Worm (Caenorhabditis elegans) whole organism, late embryonic: Measurements from ENCODE around the gene Y50E8A.5.

ENCODE experiments used
- F13H6.1 ChIP-seq: sonication (generic microtip); optimal IDR thresholded peaks from 2 replicates; lab custom pipeline; 2016; ENCODE audit warnings: missing genetic modification characterization, missing compliant biosample characterization
- K02D7.2 ChIP-seq: sonication (generic microtip); optimal IDR thresholded peaks from 2 replicates; lab custom pipeline; 2017; ENCODE audit warnings: mild to moderate bottlenecking, missing genetic modification characterization, missing compliant biosample characterization
- K09A11.1 ChIP-seq: sonication (generic microtip); optimal IDR thresholded peaks from 2 replicates; lab custom pipeline; 2017; ENCODE audit warnings: antibody characterized with exemption, mild to moderate bottlenecking, missing genetic modification characterization, missing compliant biosample characterization; ENCODE audit not compliant: insufficient read depth
- T23F11.4 ChIP-seq: fragments of 200-800 bp; sonication (Bioruptor generic); optimal IDR thresholded peaks from 2 replicates; lab custom pipeline; 2018; ENCODE audit warnings: mild to moderate bottlenecking, missing genetic modification characterization, missing compliant biosample characterization
- Y22D7AL.16 ChIP-seq: sonication (generic microtip); optimal IDR thresholded peaks from 2 replicates; lab custom pipeline; 2016; ENCODE audit warnings: missing genetic modification characterization, missing compliant biosample characterization
- ahr-1 ChIP-seq: sonication (generic microtip); optimal IDR thresholded peaks from 2 replicates; lab custom pipeline; 2016; ENCODE audit warnings: missing genetic modification characterization, missing compliant biosample characterization
- ama-1 ChIP-seq: fragments of 150-350 bp; optimal IDR thresholded peaks from 2 replicates; lab custom pipeline; 2014
- ceh-14 ChIP-seq: sonication (generic microtip); optimal IDR thresholded peaks from 2 replicates; lab custom pipeline; 2016; ENCODE audit warnings: missing genotype, missing genetic modification characterization, missing compliant biosample characterization
- ceh-19 ChIP-seq: fragments of 200-800 bp; sonication (Bioruptor generic); optimal IDR thresholded peaks from 2 replicates; lab custom pipeline; 2018; ENCODE audit warnings: mild to moderate bottlenecking, missing genetic modification characterization, missing compliant biosample characterization
- ceh-2 ChIP-seq: sonication (generic microtip); optimal IDR thresholded peaks from 2 replicates; lab custom pipeline; 2016; ENCODE audit warnings: missing genotype, missing genetic modification characterization, missing compliant biosample characterization
- ceh-22 ChIP-seq: sonication (generic microtip); optimal IDR thresholded peaks from 2 replicates; lab custom pipeline; 2017; ENCODE audit warnings: missing biosample characterization, missing genetic modification characterization
- ceh-24 ChIP-seq: sonication (generic microtip); optimal IDR thresholded peaks from 2 replicates; lab custom pipeline; 2016; ENCODE audit warnings: mild to moderate bottlenecking, missing genetic modification characterization, missing compliant biosample characterization
- ceh-30 ChIP-seq: fragments of 150-350 bp; optimal IDR thresholded peaks from 2 replicates; lab custom pipeline; 2014; ENCODE audit warnings: missing biosample characterization, missing genetic modification characterization
- ceh-31 ChIP-seq: sonication (generic microtip); optimal IDR thresholded peaks from 2 replicates; lab custom pipeline; 2016; ENCODE audit warnings: missing genetic modification characterization, missing compliant biosample characterization
- ceh-6 ChIP-seq: fragments of 200-800 bp; sonication (Bioruptor generic); optimal IDR thresholded peaks from 2 replicates; lab custom pipeline; 2018; ENCODE audit warnings: mild to moderate bottlenecking, missing genetic modification characterization, missing compliant biosample characterization
- ceh-9 ChIP-seq: sonication (generic microtip); optimal IDR thresholded peaks from 2 replicates; lab custom pipeline; 2016; ENCODE audit warnings: mild to moderate bottlenecking, missing genetic modification characterization, inconsistent platforms, missing compliant biosample characterization
- che-1 ChIP-seq: sonication (generic microtip); optimal IDR thresholded peaks from 2 replicates; lab custom pipeline; 2016; ENCODE audit warnings: mild to moderate bottlenecking, missing genetic modification characterization, missing compliant biosample characterization
- dmd-4 ChIP-seq: sonication (generic microtip); optimal IDR thresholded peaks from 2 replicates; lab custom pipeline; 2016; ENCODE audit warnings: borderline replicate concordance, missing genetic modification characterization, missing compliant biosample characterization
- elt-2 ChIP-seq: sonication (generic microtip); optimal IDR thresholded peaks from 2 replicates; lab custom pipeline; 2016; ENCODE audit warnings: missing genetic modification reagents, missing genetic modification characterization, missing compliant biosample characterization
- ets-4 ChIP-seq: sonication (generic microtip); optimal IDR thresholded peaks from 2 replicates; lab custom pipeline; 2016; ENCODE audit warnings: missing genetic modification characterization, missing compliant biosample characterization
- eyg-1 ChIP-seq: sonication (generic microtip); optimal IDR thresholded peaks from 2 replicates; lab custom pipeline; 2016; ENCODE audit warnings: missing genotype, missing genetic modification characterization, missing compliant biosample characterization
- fkh-10 ChIP-seq: fragments of 150-350 bp; optimal IDR thresholded peaks from 2 replicates; lab custom pipeline; 2014; ENCODE audit warnings: missing biosample characterization, missing genetic modification reagents, missing genetic modification characterization
- fkh-6 ChIP-seq: sonication (generic microtip); optimal IDR thresholded peaks from 2 replicates; lab custom pipeline; 2016; ENCODE audit warnings: missing genetic modification characterization, missing compliant biosample characterization
- gmeb-2 ChIP-seq: sonication (generic microtip); optimal IDR thresholded peaks from 2 replicates; lab custom pipeline; 2016; ENCODE audit warnings: missing genetic modification characterization, inconsistent platforms, missing compliant biosample characterization
- hlh-13 ChIP-seq: fragments of 200-800 bp; sonication (Bioruptor generic); optimal IDR thresholded peaks from 2 replicates; lab custom pipeline; 2018; ENCODE audit warnings: mild to moderate bottlenecking, missing genetic modification characterization, missing compliant biosample characterization
- hlh-30 ChIP-seq: sonication (generic microtip); optimal IDR thresholded peaks from 2 replicates; lab custom pipeline; 2017; ENCODE audit warnings: antibody characterized with exemption, missing genetic modification characterization, missing compliant biosample characterization; ENCODE audit not compliant: insufficient read depth
- lin-11 ChIP-seq: fragments of 200-800 bp; sonication (Bioruptor generic); optimal IDR thresholded peaks from 2 replicates; lab custom pipeline; 2018; ENCODE audit warnings: mild to moderate bottlenecking, missing genetic modification characterization, missing compliant biosample characterization
- nhr-11 ChIP-seq: fragments of 150-350 bp; optimal IDR thresholded peaks from 2 replicates; lab custom pipeline; 2014; ENCODE audit warnings: missing biosample characterization, missing genetic modification characterization
- nhr-232 ChIP-seq: sonication (generic microtip); optimal IDR thresholded peaks from 2 replicates; lab custom pipeline; 2016; ENCODE audit warnings: missing genetic modification characterization, missing compliant biosample characterization
- npax-4 ChIP-seq: sonication (generic microtip); optimal IDR thresholded peaks from 2 replicates; lab custom pipeline; 2016; ENCODE audit warnings: missing genetic modification characterization, missing compliant biosample characterization
- pag-3 ChIP-seq: sonication (generic microtip); optimal IDR thresholded peaks from 2 replicates; lab custom pipeline; 2016; ENCODE audit warnings: missing compliant biosample characterization, missing genetic modification characterization, borderline replicate concordance
- pax-1 ChIP-seq: fragments of 150-350 bp; optimal IDR thresholded peaks from 2 replicates; lab custom pipeline; 2014; ENCODE audit warnings: missing biosample characterization, missing genetic modification characterization
- rnt-1 ChIP-seq: sonication (generic microtip); optimal IDR thresholded peaks from 2 replicates; lab custom pipeline; 2016; ENCODE audit warnings: missing genetic modification characterization, missing compliant biosample characterization
- sdc-2 ChIP-seq: sonication (generic microtip); optimal IDR thresholded peaks from 2 replicates; lab custom pipeline; 2016; ENCODE audit warnings: missing genotype, missing genetic modification characterization, missing compliant biosample characterization
- syd-9 ChIP-seq: sonication (generic microtip); optimal IDR thresholded peaks from 2 replicates; lab custom pipeline; 2016; ENCODE audit warnings: mild to moderate bottlenecking, missing genetic modification characterization, moderate library complexity, missing compliant biosample characterization
- tbx-2 ChIP-seq: sonication (generic microtip); optimal IDR thresholded peaks from 2 replicates; lab custom pipeline; 2016; ENCODE audit warnings: missing genetic modification characterization, missing compliant biosample characterization
- tbx-7 ChIP-seq: sonication (generic microtip); optimal IDR thresholded peaks from 2 replicates; lab custom pipeline; 2016; ENCODE audit warnings: missing genotype, missing genetic modification characterization, missing compliant biosample characterization
- ttx-3 ChIP-seq: sonication (generic microtip); optimal IDR thresholded peaks from 2 replicates; lab custom pipeline; 2016; ENCODE audit warnings: missing genetic modification reagents, missing genetic modification characterization, missing compliant biosample characterization
- unc-42 ChIP-seq: sonication (generic microtip); optimal IDR thresholded peaks from 2 replicates; lab custom pipeline; 2016; ENCODE audit warnings: missing genotype, missing genetic modification characterization, missing compliant biosample characterization
- unc-55 ChIP-seq: sonication (generic microtip); optimal IDR thresholded peaks from 2 replicates; lab custom pipeline; 2017; ENCODE audit warnings: missing biosample characterization, missing genetic modification reagents, missing genetic modification characterization
- zip-5 ChIP-seq: sonication (generic microtip); optimal IDR thresholded peaks from 2 replicates; lab custom pipeline; 2016; ENCODE audit warnings: missing genetic modification characterization, missing compliant biosample characterization
- ztf-16 ChIP-seq: sonication (generic microtip); optimal IDR thresholded peaks from 2 replicates; lab custom pipeline; 2017; ENCODE audit warnings: missing genetic modification characterization, missing compliant biosample characterization

Gene Y50E8A.5

ce11 chrV:14711077-14711476, 25.7 kb downstream of the Y50E8A.5 start, which contains the start of gene ssp-33:
ssp-33 (plus strand) TSS chrV:14711377.
- TF ChIP-seq ceh-30 (tag; lab: Kevin White, UChicago) (no peak), pag-3 (tag; lab: Kevin White, UChicago) (no peak), K02D7.2 (no peak), nhr-232 (tag; lab: Kevin White, UChicago) (no peak), hlh-30 (tag; lab: Kevin White, UChicago) (no peak), ttx-3 (tag; lab: Kevin White, UChicago) (no peak), tbx-2 (tag; lab: Kevin White, UChicago) (no peak), ceh-14 (tag; lab: Kevin White, UChicago) (no peak)
- TF ChIP-seq, all 69 proteins: peak for 0

DNA sequence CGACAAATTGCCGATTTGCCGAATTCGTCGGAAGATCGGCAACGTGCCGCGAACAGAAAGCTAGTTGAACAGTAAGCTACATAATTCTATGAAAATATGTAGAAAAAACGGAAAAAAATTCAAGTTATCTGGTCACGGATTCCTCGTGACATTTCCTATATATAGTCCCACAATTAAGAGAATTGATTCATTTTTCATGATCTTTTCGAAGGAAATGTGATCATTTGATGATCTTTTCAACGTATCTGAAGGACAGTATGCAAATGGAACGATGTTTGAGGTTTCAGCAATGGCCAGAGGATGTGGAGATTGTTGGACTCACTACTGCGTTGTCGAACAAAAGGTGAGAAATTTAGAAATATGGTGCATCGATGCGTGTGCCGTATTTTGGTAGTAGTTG, 28.8 kb downstream of the Y50E8A.5 start, which contains the start of gene R08A2.9:
Gene R08A2.9, plus strand, starts transcription at position 301 of the 400 bp plus-strand sequence.
- TF ChIP-seq lin-11 (tag; lab: Kevin White, UChicago) (no peak), dmd-4 (tag; lab: Kevin White, UChicago) (no peak), fkh-10 (no peak), gmeb-2 (tag; lab: Kevin White, UChicago) (no peak)

- TF ChIP-seq ceh-14 (tag; lab: Kevin White, UChicago) (no peak), unc-42 (no peak), ztf-16 (tag; lab: Kevin White, UChicago) (no peak), ama-1 (no peak), ceh-2 (tag; lab: Kevin White, UChicago) (no peak), K09A11.1 (tag; lab: Kevin White, UChicago) (no peak), fkh-6 (tag; lab: Kevin White, UChicago) (no peak), tbx-7 (tag; lab: Kevin White, UChicago) (no peak), ahr-1 (tag; lab: Kevin White, UChicago) (no peak), unc-55 (GFP tag; lab: Kevin White, UChicago) (no peak), ceh-31 (tag; lab: Kevin White, UChicago) (no peak), ceh-9 (tag; lab: Kevin White, UChicago) (no peak), pax-1 (no peak)
Measured at ce11 chrV:14698666-14699065, 38.1 kb downstream of the Y50E8A.5 start, which contains the start of gene set-5. set-5 (plus strand) TSS chrV:14698966.

DNA sequence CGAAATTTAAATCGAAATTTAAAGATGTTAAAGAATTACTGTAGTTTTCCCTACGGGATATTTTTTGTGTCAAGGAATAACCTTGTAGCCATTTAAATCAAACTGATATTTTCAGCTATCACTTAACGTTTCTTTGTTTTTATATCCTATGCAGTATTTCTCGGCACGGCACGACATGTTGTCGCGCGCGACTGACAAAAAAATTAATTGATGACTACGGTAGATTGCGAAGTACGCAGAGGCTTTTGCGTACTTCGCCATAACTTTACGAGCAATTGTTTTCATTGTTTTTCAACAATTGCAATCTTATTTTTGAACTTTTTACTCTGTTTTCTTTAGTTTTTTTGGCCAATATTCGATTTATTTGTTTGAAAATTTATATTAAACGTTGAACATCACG, 38.7 kb downstream of the Y50E8A.5 start:
- no peak for TF ChIP-seq ceh-31 (tag; lab: Kevin White, UChicago)
- TF ChIP-seq elt-2 (tag; lab: Kevin White, UChicago), result no peak
- TF ChIP-seq ceh-2 (tag; lab: Kevin White, UChicago), result no peak
- TF ChIP-seq lin-11 (tag; lab: Kevin White, UChicago), result no peak

DNA sequence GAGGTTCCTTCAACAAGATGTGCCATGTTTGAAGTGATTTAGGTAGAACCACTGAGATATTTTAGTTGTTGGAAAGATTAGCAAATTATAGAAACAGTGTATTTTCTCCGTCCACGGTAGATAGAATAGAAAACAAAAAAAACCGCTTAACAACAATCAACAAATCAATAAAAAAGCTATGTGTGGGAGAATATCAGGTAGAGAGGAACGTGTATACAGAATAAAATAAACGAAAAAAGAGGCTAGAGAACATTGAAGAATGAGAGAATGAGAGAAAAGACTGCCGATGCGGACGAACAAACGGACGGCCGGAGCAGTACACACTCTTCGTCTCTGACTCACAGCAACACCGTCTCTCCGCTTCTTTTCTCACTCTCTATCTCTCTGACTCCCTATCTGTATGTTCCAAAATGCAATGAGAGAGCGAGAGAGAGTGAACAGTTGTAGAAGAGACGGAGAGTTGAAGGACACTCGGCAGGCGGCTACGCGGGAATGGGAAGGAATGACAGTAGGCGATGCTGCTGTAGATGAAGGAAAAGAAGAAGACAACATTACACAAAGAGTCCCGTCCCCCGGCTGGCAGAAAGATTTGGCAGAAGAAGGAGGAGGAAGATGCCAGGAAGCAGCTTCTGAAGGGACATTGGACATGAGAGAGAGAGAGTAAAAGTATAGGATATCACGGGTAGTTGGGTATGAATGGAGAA, 40.0 kb downstream of the Y50E8A.5 start, which contains the start of gene unc-112:
Gene unc-112, minus strand, starts transcription at position 51 of the 704 bp plus-strand sequence.
- TF ChIP-seq eyg-1 (tag; lab: Kevin White, UChicago) (peak; percentile 24), lin-11 (tag; lab: Kevin White, UChicago) (no peak), ceh-22 (tag; lab: Kevin White, UChicago) (no peak), ceh-9 (tag; lab: Kevin White, UChicago) (no peak), gmeb-2 (tag; lab: Kevin White, UChicago) (no peak), nhr-11 (tag; lab: Kevin White, UChicago) (no peak), npax-4 (tag; lab: Kevin White, UChicago) (no peak), tbx-2 (tag; lab: Kevin White, UChicago) (peak; percentile 93), zip-5 (tag; lab: Kevin White, UChicago) (no peak), Y22D7AL.16 (tag; lab: Kevin White, UChicago) (no peak), K02D7.2 (no peak), ceh-30 (tag; lab: Kevin White, UChicago) (peak; percentile 81), ceh-24 (tag; lab: Kevin White, UChicago) (no peak), rnt-1 (tag; lab: Kevin White, UChicago) (peak; percentile 93), sdc-2 (peak; percentile 67), T23F11.4 (no peak), hlh-13 (GFP tag; lab: Kevin White, UChicago) (no peak), syd-9 (peak; percentile 80), ceh-6 (GFP tag; lab: Kevin White, UChicago) (peak; percentile 20), ets-4 (tag; lab: Kevin White, UChicago) (peak; percentile 53), fkh-6 (tag; lab: Kevin White, UChicago) (peak; percentile 58), hlh-30 (tag; lab: Kevin White, UChicago) (peak; percentile 61), che-1 (tag; lab: Kevin White, UChicago) (peak; percentile 32), ceh-19 (GFP tag; lab: Kevin White, UChicago) (peak; percentile 67), F13H6.1 (tag; lab: Kevin White, UChicago) (peak; percentile 79), unc-42 (peak; percentile 58)
